Worm (Caenorhabditis elegans) whole organism, L1 larva: Measurements from ENCODE around the gene F46H5.4.
A peak's percentile ranks its signal among the peaks of the same experiment; 100 is the strongest.

Experiments
- C04F5.9 ChIP-seq: sonication (generic microtip); optimal IDR thresholded peaks from 2 replicates; lab custom pipeline; 2016; ENCODE audit warnings: missing genetic modification characterization, missing compliant biosample characterization
- Y116A8C.19 ChIP-seq: sonication (generic microtip); optimal IDR thresholded peaks from 2 replicates; lab custom pipeline; 2016; ENCODE audit warnings: missing compliant biosample characterization, missing genetic modification characterization, borderline replicate concordance
- aly-2 ChIP-seq: fragments of 150-350 bp; optimal IDR thresholded peaks from 2 replicates; lab custom pipeline; 2014; ENCODE audit warnings: missing biosample characterization, missing genetic modification characterization
- blmp-1 ChIP-seq: fragments of 150-350 bp; optimal IDR thresholded peaks from 2 replicates; lab custom pipeline; 2014; ENCODE audit warnings: missing biosample characterization, missing genetic modification characterization
- ceh-82 ChIP-seq, 3 experiments: fragments of 150-350 bp in 1 of 3; sonication (generic microtip) in 2 of 3; optimal IDR thresholded peaks; 2 replicates each; lab custom pipeline; 2014 to 2017; ENCODE audit warnings: missing biosample characterization in 3 of 3, missing genetic modification characterization in 3 of 3
- ceh-88 ChIP-seq: fragments of 200-800 bp; sonication (Bioruptor generic); IDR thresholded peaks from 2 replicates; pipeline ENCODE4 v1.3.6; 2022; ENCODE audit warnings: missing genetic modification characterization, missing compliant biosample characterization
- ces-1 ChIP-seq: fragments of 150-350 bp; optimal IDR thresholded peaks from 2 replicates; lab custom pipeline; 2014; ENCODE audit warnings: missing biosample characterization, missing genetic modification reagents, missing genetic modification characterization
- dpl-1 ChIP-seq, 3 experiments: fragments of 150-350 bp in 2 of 3; sonication (generic microtip) in 1 of 3; optimal IDR thresholded peaks; 2 replicates each; lab custom pipeline; 2014 to 2017; ENCODE audit warnings: missing biosample characterization in 3 of 3, missing genetic modification characterization in 3 of 3, missing genetic modification reagents in 3 of 3
- dsc-1 ChIP-seq: sonication (generic microtip); optimal IDR thresholded peaks from 2 replicates; lab custom pipeline; 2016; ENCODE audit warnings: mild to moderate bottlenecking, missing genetic modification characterization, missing compliant biosample characterization
- efl-1 ChIP-seq, 4 experiments: fragments of 150-350 bp; optimal IDR thresholded peaks in 3 of 4; peaks in 1 of 4; 1 replicate in 1 of 4; 2 replicates in 3 of 4; lab custom pipeline; 2014; ENCODE audit warnings: missing biosample characterization in 2 of 4, missing genetic modification characterization in 2 of 4, missing genetic modification reagents in 2 of 4
- egl-27 ChIP-seq, 2 experiments: fragments of 150-350 bp in 1 of 2; sonication (generic microtip); optimal IDR thresholded peaks; 3 replicates each; lab custom pipeline; 2017 to 2018; ENCODE audit warnings: missing biosample characterization in 2 of 2, missing genetic modification characterization in 2 of 2, missing genetic modification reagents in 2 of 2
- elt-3 ChIP-seq, 6 experiments: fragments of 150-350 bp in 1 of 6; sonication (generic microtip); optimal IDR thresholded peaks; 2 replicates each; lab custom pipeline; 2017 to 2018; ENCODE audit warnings: missing biosample characterization in 6 of 6, missing genetic modification characterization in 6 of 6, inconsistent platforms in 1 of 6
- ets-5 ChIP-seq: fragments of 200-800 bp; sonication (Bioruptor generic); IDR thresholded peaks from 2 replicates; pipeline ENCODE4 v1.3.6; 2022; ENCODE audit warnings: missing genetic modification characterization, missing compliant biosample characterization
- fkh-10 ChIP-seq: sonication (generic microtip); optimal IDR thresholded peaks from 2 replicates; lab custom pipeline; 2017; ENCODE audit warnings: missing biosample characterization, missing genetic modification reagents, missing genetic modification characterization
- fos-1 ChIP-seq: fragments of 150-350 bp; optimal IDR thresholded peaks from 2 replicates; lab custom pipeline; 2014; ENCODE audit warnings: missing biosample characterization, missing genetic modification characterization
- grh-1 ChIP-seq: fragments of 200-800 bp; sonication (Bioruptor generic); IDR thresholded peaks from 2 replicates; pipeline ENCODE4 v1.3.6; 2022; ENCODE audit warnings: missing genetic modification reagents, missing genetic modification characterization, missing compliant biosample characterization
- hlh-4 ChIP-seq: sonication (generic microtip); optimal IDR thresholded peaks from 2 replicates; lab custom pipeline; 2016; ENCODE audit warnings: mild to moderate bottlenecking, missing genetic modification characterization, missing compliant biosample characterization
- irx-1 ChIP-seq: sonication (generic microtip); optimal IDR thresholded peaks from 2 replicates; lab custom pipeline; 2016; ENCODE audit warnings: missing genetic modification characterization, missing compliant biosample characterization
- lin-13 ChIP-seq: fragments of 150-350 bp; optimal IDR thresholded peaks from 2 replicates; lab custom pipeline; 2014; ENCODE audit warnings: missing biosample characterization, missing genetic modification reagents, missing genetic modification characterization
- lin-14 ChIP-seq: fragments of 200-800 bp; sonication (Bioruptor generic); optimal IDR thresholded peaks from 2 replicates; lab custom pipeline; 2018; ENCODE audit warnings: mild to moderate bottlenecking, missing genetic modification characterization, moderate library complexity, missing compliant biosample characterization
- lir-3 ChIP-seq: sonication (generic microtip); optimal IDR thresholded peaks from 2 replicates; lab custom pipeline; 2016; ENCODE audit warnings: mild to moderate bottlenecking, missing genetic modification characterization, moderate library complexity, missing compliant biosample characterization; ENCODE audit not compliant: poor library complexity
- lsy-2 ChIP-seq, 2 experiments: fragments of 150-350 bp; optimal IDR thresholded peaks; 2 replicates each; lab custom pipeline; 2014; ENCODE audit warnings: missing biosample characterization in 2 of 2, missing genetic modification characterization in 2 of 2
- mep-1 ChIP-seq: fragments of 150-350 bp; optimal IDR thresholded peaks from 2 replicates; lab custom pipeline; 2014; ENCODE audit warnings: missing biosample characterization, missing genetic modification characterization
- nhr-11 ChIP-seq: fragments of 150-350 bp; optimal IDR thresholded peaks from 2 replicates; lab custom pipeline; 2014; ENCODE audit warnings: missing biosample characterization, missing genetic modification characterization
- nhr-20 ChIP-seq: sonication (generic microtip); optimal IDR thresholded peaks from 2 replicates; lab custom pipeline; 2016; ENCODE audit warnings: mild to moderate bottlenecking, missing genetic modification characterization, missing compliant biosample characterization
- nhr-47 ChIP-seq: sonication (generic microtip); optimal IDR thresholded peaks from 2 replicates; lab custom pipeline; 2016; ENCODE audit warnings: mild to moderate bottlenecking, missing genetic modification characterization, moderate library complexity, missing compliant biosample characterization
- nhr-71 ChIP-seq: sonication (generic microtip); optimal IDR thresholded peaks from 2 replicates; lab custom pipeline; 2016; ENCODE audit warnings: mild to moderate bottlenecking, missing genetic modification characterization, moderate library complexity, missing compliant biosample characterization
- nhr-76 ChIP-seq: sonication (generic microtip); optimal IDR thresholded peaks from 2 replicates; lab custom pipeline; 2017; ENCODE audit warnings: missing biosample characterization, missing genetic modification characterization
- nhr-85 ChIP-seq: sonication (generic microtip); peaks from one replicate; lab custom pipeline; 2016; ENCODE audit warnings: missing genetic modification characterization, inconsistent platforms, missing compliant biosample characterization
- nhr-90 ChIP-seq: sonication (generic microtip); optimal IDR thresholded peaks from 2 replicates; lab custom pipeline; 2016; ENCODE audit warnings: mild to moderate bottlenecking, missing genetic modification characterization, missing compliant biosample characterization; ENCODE audit not compliant: poor library complexity
- pax-3 ChIP-seq: fragments of 200-800 bp; sonication (Bioruptor generic); optimal IDR thresholded peaks from 2 replicates; lab custom pipeline; 2018; ENCODE audit warnings: mild to moderate bottlenecking, missing genetic modification characterization, moderate library complexity, missing compliant biosample characterization
- rnt-1 ChIP-seq: sonication (generic microtip); optimal IDR thresholded peaks from 2 replicates; lab custom pipeline; 2016; ENCODE audit warnings: mild to moderate bottlenecking, missing genetic modification characterization, moderate library complexity, missing compliant biosample characterization
- snpc-4 ChIP-seq: fragments of 150-350 bp; optimal IDR thresholded peaks from 2 replicates; lab custom pipeline; 2014; ENCODE audit warnings: missing biosample characterization, missing genetic modification characterization
- snu-23 ChIP-seq: sonication (generic microtip); optimal IDR thresholded peaks from 2 replicates; lab custom pipeline; 2016; ENCODE audit warnings: missing genetic modification characterization, missing compliant biosample characterization
- vab-15 ChIP-seq: sonication (generic microtip); optimal IDR thresholded peaks from 2 replicates; lab custom pipeline; 2017; ENCODE audit warnings: missing genotype, mild to moderate bottlenecking, missing genetic modification characterization, missing compliant biosample characterization
- xbp-1 ChIP-seq: sonication (generic microtip); optimal IDR thresholded peaks from 2 replicates; lab custom pipeline; 2016; ENCODE audit warnings: missing genetic modification characterization, missing compliant biosample characterization
- ztf-11 ChIP-seq, 2 experiments: sonication (generic microtip); optimal IDR thresholded peaks; 2 replicates each; lab custom pipeline; 2016 to 2017; ENCODE audit warnings: missing genetic modification characterization in 2 of 2, missing biosample characterization in 1 of 2, missing compliant biosample characterization in 1 of 2

The F46H5.4 gene

ce11 chrX:7230877-7231276, 23.5 kb downstream of the F46H5.4 start:
- 0 out of 2 replicates have a peak, but pooled peaks have one; percentile 23 for TF ChIP-seq ets-5 (GFP tag; lab: Robert Waterston, UW)
- TF ChIP-seq lin-13 (GFP tag; lab: Kevin White, UChicago) = no peak

ce11 chrX:7230321-7230720, 24.1 kb downstream of the F46H5.4 start:
- TF ChIP-seq dsc-1 = peak; percentile 10
- peak in 1 of 6 experiments; percentile 10 for TF ChIP-seq elt-3 (tag; optimal IDR thresholded peaks at IDR 0.05; lab: Kevin White, UChicago)
- peak; percentile 47 for TF ChIP-seq rnt-1 (tag; lab: Kevin White, UChicago)
- TF ChIP-seq grh-1 (GFP tag; lab: Robert Waterston, UW) = no peak
- peak; percentile 12 for TF ChIP-seq fos-1 (tag; lab: Kevin White, UChicago)
- peak in 1 of 3 experiments; percentile 5 for TF ChIP-seq ceh-82 (tag; optimal IDR thresholded peaks at IDR 0.05; lab: Kevin White, UChicago)
- TF ChIP-seq xbp-1 (tag; lab: Kevin White, UChicago) = peak; percentile 7
- TF ChIP-seq aly-2 = peak; percentile 84
- no peak for TF ChIP-seq nhr-11
- peak; percentile 69 for TF ChIP-seq lin-14 (GFP tag; lab: Kevin White, UChicago)
- TF ChIP-seq nhr-85 (tag; lab: Kevin White, UChicago) = peak; percentile 77
- TF ChIP-seq mep-1 (tag; lab: Kevin White, UChicago) = peak; percentile 21
- peak; percentile 49 for TF ChIP-seq blmp-1 (tag; lab: Kevin White, UChicago)
- TF ChIP-seq snpc-4 (tag; lab: Kevin White, UChicago) = no peak
- TF ChIP-seq nhr-20 = peak; percentile 27
- no peak for TF ChIP-seq Y116A8C.19 (tag; lab: Kevin White, UChicago)
- TF ChIP-seq vab-15 (tag; lab: Kevin White, UChicago) = no peak
- peak; percentile 26 for TF ChIP-seq nhr-47 (tag; lab: Kevin White, UChicago)
- no peak for TF ChIP-seq egl-27 (tag; optimal IDR thresholded peaks at IDR 0.05; lab: Kevin White, UChicago)
- peak in 1 of 2 experiments; percentile 11 for TF ChIP-seq efl-1 (optimal IDR thresholded peaks at IDR 0.05; lab: Kevin White, UChicago)
- no peak for TF ChIP-seq efl-1 (GFP tag; optimal IDR thresholded peaks at IDR 0.05 in 1 of 2; lab: Kevin White, UChicago)
- TF ChIP-seq nhr-71 = peak; percentile 35
- TF ChIP-seq lsy-2 (tag; optimal IDR thresholded peaks at IDR 0.05; lab: Kevin White, UChicago) = peak in 1 of 2 experiments; percentile 25
- TF ChIP-seq snu-23 (GFP tag; lab: Kevin White, UChicago) = peak; percentile 51
- no peak for TF ChIP-seq C04F5.9 (tag; lab: Kevin White, UChicago)
- peak; percentile 3 for TF ChIP-seq irx-1
- TF ChIP-seq nhr-90 (tag; lab: Kevin White, UChicago) = no peak

ce11 chrX:7229357-7229756, 25.1 kb downstream of the F46H5.4 start:
- TF ChIP-seq C04F5.9 (tag; lab: Kevin White, UChicago) = no peak
- no peak for TF ChIP-seq pax-3
- TF ChIP-seq mep-1 (tag; lab: Kevin White, UChicago) = no peak
- no peak for TF ChIP-seq dpl-1 (GFP tag; optimal IDR thresholded peaks at IDR 0.05; lab: Kevin White, UChicago)
- TF ChIP-seq nhr-47 (tag; lab: Kevin White, UChicago) = no peak
- TF ChIP-seq hlh-4 (tag; lab: Kevin White, UChicago) = no peak
- TF ChIP-seq ztf-11 (tag; optimal IDR thresholded peaks at IDR 0.05; lab: Kevin White, UChicago) = no peak
- no peak for TF ChIP-seq ceh-88 (GFP tag; lab: Robert Waterston, UW)
- TF ChIP-seq nhr-76 (tag; lab: Kevin White, UChicago) = no peak
- no peak for TF ChIP-seq fkh-10 (GFP tag; lab: Kevin White, UChicago)
- no peak for TF ChIP-seq ces-1 (GFP tag; lab: Kevin White, UChicago)
- TF ChIP-seq lir-3 (tag; lab: Kevin White, UChicago) = no peak
